Worm (Caenorhabditis elegans) whole organism, L2 larva: ENCODE measurements around the gene dct-5.
A peak's percentile ranks its signal among the peaks of the same experiment; 100 is the strongest.

Experiments
- C34F6.9 ChIP-seq: fragments of 150-350 bp; optimal IDR thresholded peaks from 2 replicates; lab custom pipeline; 2014; ENCODE audit warnings: missing biosample characterization, missing genetic modification characterization
- F13H6.1 ChIP-seq: sonication (generic microtip); optimal IDR thresholded peaks from 2 replicates; lab custom pipeline; 2016; ENCODE audit warnings: missing genetic modification characterization, missing compliant biosample characterization
- Y55F3AM.14 ChIP-seq: fragments of 200-800 bp; sonication (Bioruptor generic); optimal IDR thresholded peaks from 2 replicates; lab custom pipeline; 2018; ENCODE audit warnings: mild to moderate bottlenecking, missing genetic modification characterization, missing compliant biosample characterization
- ZK546.5 ChIP-seq: sonication (generic microtip); optimal IDR thresholded peaks from 2 replicates; lab custom pipeline; 2017; ENCODE audit warnings: missing biosample characterization, missing genetic modification characterization
- alr-1 ChIP-seq: fragments of 150-350 bp; optimal IDR thresholded peaks from 2 replicates; lab custom pipeline; 2014; ENCODE audit warnings: missing biosample characterization, missing genetic modification characterization
- aly-2 ChIP-seq: fragments of 150-350 bp; optimal IDR thresholded peaks from 2 replicates; lab custom pipeline; 2014; ENCODE audit warnings: missing biosample characterization, missing genetic modification characterization
- ama-1 ChIP-seq: fragments of 150-350 bp; optimal IDR thresholded peaks from 2 replicates; lab custom pipeline; 2018; ENCODE audit warnings: inconsistent platforms
- blmp-1 ChIP-seq: sonication (generic microtip); optimal IDR thresholded peaks from 2 replicates; lab custom pipeline; 2017; ENCODE audit warnings: missing genetic modification characterization, mild to moderate bottlenecking, missing compliant biosample characterization, antibody characterized with exemption, moderate library complexity; ENCODE audit not compliant: insufficient read depth
- ceh-16 ChIP-seq: fragments of 150-350 bp; optimal IDR thresholded peaks from 2 replicates; lab custom pipeline; 2014; ENCODE audit warnings: missing biosample characterization, missing genetic modification characterization
- ceh-82 ChIP-seq: fragments of 150-350 bp; optimal IDR thresholded peaks from 2 replicates; lab custom pipeline; 2014; ENCODE audit warnings: missing biosample characterization, missing genetic modification characterization
- crh-2 ChIP-seq: sonication (generic microtip); optimal IDR thresholded peaks from 2 replicates; lab custom pipeline; 2017; ENCODE audit warnings: missing biosample characterization, missing genetic modification characterization
- dmd-4 ChIP-seq: sonication (generic microtip); optimal IDR thresholded peaks from 2 replicates; lab custom pipeline; 2017; ENCODE audit warnings: missing biosample characterization, missing genetic modification characterization
- egl-27 ChIP-seq: sonication (generic microtip); optimal IDR thresholded peaks from 3 replicates; lab custom pipeline; 2017; ENCODE audit warnings: missing biosample characterization, missing genetic modification reagents, missing genetic modification characterization
- elt-1 ChIP-seq: fragments of 150-350 bp; optimal IDR thresholded peaks from 2 replicates; lab custom pipeline; 2014; ENCODE audit warnings: missing biosample characterization, missing genetic modification characterization
- elt-3 ChIP-seq: sonication (generic microtip); optimal IDR thresholded peaks from 2 replicates; lab custom pipeline; 2017; ENCODE audit warnings: missing biosample characterization, missing genetic modification characterization
- fos-1 ChIP-seq: fragments of 150-350 bp; optimal IDR thresholded peaks from 2 replicates; lab custom pipeline; 2014; ENCODE audit warnings: missing biosample characterization, missing genetic modification characterization
- gmeb-1 ChIP-seq: fragments of 150-350 bp; optimal IDR thresholded peaks from 2 replicates; lab custom pipeline; 2014; ENCODE audit warnings: missing biosample characterization, missing genetic modification characterization
- lin-11 ChIP-seq: fragments of 150-350 bp; sonication (generic microtip); optimal IDR thresholded peaks from 2 replicates; lab custom pipeline; 2014; ENCODE audit warnings: missing biosample characterization, missing genetic modification characterization, inconsistent platforms, mixed read lengths
- lin-13 ChIP-seq: fragments of 150-350 bp; optimal IDR thresholded peaks from 2 replicates; lab custom pipeline; 2014; ENCODE audit warnings: missing biosample characterization, missing genetic modification reagents, missing genetic modification characterization
- lin-39 ChIP-seq: fragments of 150-350 bp; optimal IDR thresholded peaks from 2 replicates; lab custom pipeline; 2014; ENCODE audit warnings: missing biosample characterization, missing genetic modification reagents, missing genetic modification characterization
- lsy-2 ChIP-seq, 2 experiments: fragments of 150-350 bp in 1 of 2; sonication (generic microtip) in 1 of 2; optimal IDR thresholded peaks; 2 replicates each; lab custom pipeline; 2014 to 2017; ENCODE audit warnings: missing biosample characterization in 2 of 2, missing genetic modification characterization in 2 of 2
- mab-5 ChIP-seq: fragments of 150-350 bp; optimal IDR thresholded peaks from 2 replicates; lab custom pipeline; 2014; ENCODE audit warnings: missing biosample characterization, missing genetic modification characterization
- mbf-1 ChIP-seq: sonication (generic microtip); optimal IDR thresholded peaks from 2 replicates; lab custom pipeline; 2017; ENCODE audit warnings: missing biosample characterization, missing genetic modification characterization
- mdl-1 ChIP-seq, 2 experiments: fragments of 150-350 bp in 1 of 2; sonication (generic microtip) in 1 of 2; optimal IDR thresholded peaks; 2 replicates each; lab custom pipeline; 2017; ENCODE audit warnings: missing biosample characterization in 2 of 2, missing genetic modification characterization in 2 of 2
- nhr-10 ChIP-seq: sonication (generic microtip); optimal IDR thresholded peaks from 2 replicates; lab custom pipeline; 2017; ENCODE audit warnings: missing biosample characterization, missing genetic modification characterization
- nhr-129 ChIP-seq: fragments of 150-350 bp; optimal IDR thresholded peaks from 2 replicates; lab custom pipeline; 2014; ENCODE audit warnings: missing biosample characterization, missing genetic modification characterization
- nhr-21 ChIP-seq: fragments of 150-350 bp; optimal IDR thresholded peaks from 2 replicates; lab custom pipeline; 2014; ENCODE audit warnings: missing biosample characterization, missing genetic modification characterization
- nhr-237 ChIP-seq: fragments of 150-350 bp; optimal IDR thresholded peaks from 2 replicates; lab custom pipeline; 2014; ENCODE audit warnings: missing biosample characterization, missing genetic modification characterization
- nhr-25 ChIP-seq: fragments of 150-350 bp; sonication (generic microtip); optimal IDR thresholded peaks from 3 replicates; lab custom pipeline; 2014; ENCODE audit warnings: missing biosample characterization, missing genetic modification characterization
- nhr-77 ChIP-seq: fragments of 150-350 bp; optimal IDR thresholded peaks from 2 replicates; lab custom pipeline; 2014; ENCODE audit warnings: missing biosample characterization, missing genetic modification characterization
- peb-1 ChIP-seq: fragments of 150-350 bp; optimal IDR thresholded peaks from 2 replicates; lab custom pipeline; 2014; ENCODE audit warnings: missing biosample characterization, missing genetic modification characterization
- sem-4 ChIP-seq: fragments of 150-350 bp; optimal IDR thresholded peaks from 2 replicates; lab custom pipeline; 2014; ENCODE audit warnings: missing biosample characterization, missing genetic modification reagents, missing genetic modification characterization
- skn-1 ChIP-seq: sonication (generic microtip); optimal IDR thresholded peaks from 2 replicates; lab custom pipeline; 2017; ENCODE audit warnings: missing biosample characterization, missing genetic modification characterization
- sma-3 ChIP-seq: sonication (generic microtip); optimal IDR thresholded peaks from 2 replicates; lab custom pipeline; 2016; ENCODE audit warnings: missing genetic modification reagents, missing genetic modification characterization, missing compliant biosample characterization
- sma-9 ChIP-seq, 2 experiments: fragments of 150-350 bp in 1 of 2; sonication (generic microtip) in 1 of 2; optimal IDR thresholded peaks; 2 replicates each; lab custom pipeline; 2014 to 2016; ENCODE audit warnings: missing genetic modification characterization in 2 of 2, mild to moderate bottlenecking in 1 of 2, missing biosample characterization in 1 of 2, missing compliant biosample characterization in 1 of 2, missing genetic modification reagents in 1 of 2, moderate library complexity in 1 of 2
- snpc-4 ChIP-seq: fragments of 150-350 bp; optimal IDR thresholded peaks from 2 replicates; lab custom pipeline; 2014; ENCODE audit warnings: missing biosample characterization, missing genetic modification characterization
- unc-39 ChIP-seq: fragments of 150-350 bp; optimal IDR thresholded peaks from 2 replicates; lab custom pipeline; 2014; ENCODE audit warnings: missing biosample characterization, missing genetic modification characterization
- unc-55 ChIP-seq: fragments of 150-350 bp; sonication (generic microtip); optimal IDR thresholded peaks from 3 replicates; lab custom pipeline; 2014; ENCODE audit warnings: missing biosample characterization, missing genetic modification reagents, missing genetic modification characterization
- unc-62 ChIP-seq: fragments of 150-350 bp; optimal IDR thresholded peaks from 2 replicates; lab custom pipeline; 2014; ENCODE audit warnings: missing biosample characterization, missing genetic modification reagents, missing genetic modification characterization
- zag-1 ChIP-seq: fragments of 150-350 bp; optimal IDR thresholded peaks from 2 replicates; lab custom pipeline; 2014; ENCODE audit warnings: missing biosample characterization, missing genetic modification characterization
- ztf-1 ChIP-seq: fragments of 200-800 bp; sonication (Bioruptor generic); conservative IDR thresholded peaks from 2 replicates; pipeline ENCODE4 v1.3.6; 2022; ENCODE audit warnings: missing genetic modification characterization, missing compliant biosample characterization
- ztf-11 ChIP-seq: sonication (generic microtip); optimal IDR thresholded peaks from 2 replicates; lab custom pipeline; 2017; ENCODE audit warnings: missing biosample characterization, missing genetic modification characterization
- ztf-4 ChIP-seq: fragments of 150-350 bp; optimal IDR thresholded peaks from 2 replicates; lab custom pipeline; 2014; ENCODE audit warnings: missing biosample characterization, missing genetic modification characterization

dct-5 gene

DNA sequence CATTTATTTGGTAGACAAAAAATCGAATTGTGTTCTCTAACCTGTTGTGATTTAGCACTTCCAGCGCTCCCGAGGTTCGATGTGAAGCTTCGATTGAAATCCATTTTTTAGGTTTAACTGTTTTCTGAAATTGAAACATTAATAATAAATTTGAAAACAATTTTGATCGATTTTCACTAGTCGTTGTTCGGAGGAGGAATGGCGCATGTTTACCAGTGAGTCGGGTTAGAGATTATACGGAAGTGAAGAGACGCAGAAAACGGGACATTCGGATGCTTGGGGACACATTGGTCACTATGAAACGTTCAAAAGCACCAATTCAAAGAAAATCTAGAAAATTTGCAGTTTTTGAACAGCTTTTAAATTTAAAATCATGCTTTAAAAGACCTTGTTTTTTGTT is 38.0 kb downstream of the dct-5 start, which contains the start of gene fbxl-3:
Gene fbxl-3 (minus strand): TSS at position 124 of the 400 bp plus-strand sequence.
- TF ChIP-seq nhr-237 (tag; lab: Kevin White, UChicago) (no peak), unc-55 (no peak), nhr-129 (tag; lab: Kevin White, UChicago) (no peak), mdl-1 (tag; optimal IDR thresholded peaks at IDR 0.05; lab: Kevin White, UChicago) (no peak), sem-4 (no peak), aly-2 (no peak), Y55F3AM.14 (GFP tag; lab: Kevin White, UChicago) (no peak), nhr-10 (no peak), C34F6.9 (tag; lab: Kevin White, UChicago) (no peak), skn-1 (tag; lab: Kevin White, UChicago) (no peak), ceh-82 (no peak)

DNA sequence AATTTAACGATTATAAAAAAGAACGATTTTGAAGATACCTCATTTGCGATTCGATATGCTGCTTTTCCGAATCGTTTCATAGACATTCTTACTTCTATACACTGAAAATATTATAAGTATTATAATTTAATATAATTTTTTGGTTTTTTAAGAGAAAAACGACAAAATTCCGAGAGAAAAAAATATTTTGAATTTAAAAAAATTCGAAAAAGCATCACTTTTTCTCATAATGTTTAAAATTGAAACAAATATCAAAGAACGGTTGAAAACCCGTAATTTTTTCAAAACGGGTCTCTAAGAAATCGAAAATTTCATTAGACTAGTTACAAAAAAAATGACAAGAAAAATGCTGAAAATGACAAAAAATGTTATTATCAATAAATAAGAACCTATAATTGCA is 41.1 kb downstream of the dct-5 start, which contains the start of gene pink-1:
Gene pink-1 (minus strand): TSS at position 101 of the 400 bp plus-strand sequence.
- TF ChIP-seq ztf-11 (tag; lab: Kevin White, UChicago) = no peak

DNA sequence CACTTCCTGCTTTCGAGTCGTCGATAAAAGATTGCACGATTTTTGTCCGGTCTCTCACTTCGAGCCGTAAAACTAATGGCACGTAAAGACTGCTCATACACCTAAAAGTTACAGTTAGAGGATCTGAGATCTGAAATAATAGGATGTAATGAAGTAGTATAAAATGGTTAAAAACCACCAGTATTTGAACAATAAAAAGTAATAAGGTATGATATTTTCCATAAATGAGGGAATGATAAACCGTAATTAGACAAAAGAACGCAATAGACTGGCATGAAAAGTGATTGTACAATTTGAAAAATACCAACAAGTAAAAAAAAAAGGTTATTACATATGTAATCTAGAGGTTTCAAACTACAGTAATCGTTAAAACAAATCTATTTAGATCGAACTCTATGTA is 43.6 kb downstream of the dct-5 start, which contains the start of gene brap-2:
Gene brap-2 (minus strand): TSS at position 101 of the 400 bp plus-strand sequence.
- TF ChIP-seq ceh-82 (no peak), aly-2 (no peak), ama-1 (no peak), mdl-1 (tag; optimal IDR thresholded peaks at IDR 0.05; lab: Kevin White, UChicago) (no peak), unc-55 (no peak), dmd-4 (no peak), C34F6.9 (tag; lab: Kevin White, UChicago) (no peak), fos-1 (tag; lab: Kevin White, UChicago) (no peak), mbf-1 (no peak), lin-39 (tag; lab: Kevin White, UChicago) (no peak), crh-2 (tag; lab: Kevin White, UChicago) (no peak), ceh-16 (no peak), Y55F3AM.14 (GFP tag; lab: Kevin White, UChicago) (no peak), alr-1 (tag; lab: Kevin White, UChicago) (no peak), sem-4 (no peak), blmp-1 (tag; lab: Kevin White, UChicago) (no peak), unc-39 (tag; lab: Kevin White, UChicago) (no peak), ztf-4 (tag; lab: Kevin White, UChicago) (no peak), nhr-25 (tag; lab: Kevin White, UChicago) (no peak)

DNA sequence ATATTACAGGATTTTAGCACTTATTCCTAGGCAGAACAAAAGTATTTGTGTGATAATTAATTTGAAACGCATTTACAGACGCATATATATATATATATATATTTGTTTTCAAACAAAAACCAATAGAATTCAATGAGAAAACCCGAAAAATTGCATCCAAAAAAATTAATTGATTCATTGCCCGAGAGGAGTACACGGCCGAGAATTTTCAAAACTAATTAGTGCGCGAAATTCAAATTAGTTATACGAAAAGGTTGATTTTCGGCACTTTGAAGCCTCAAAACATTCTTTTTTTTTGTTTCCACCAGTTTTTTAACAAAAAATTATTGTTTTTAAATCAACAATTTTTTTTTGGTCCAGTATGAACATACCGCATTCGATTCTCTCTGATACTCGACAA is 45.3 kb downstream of the dct-5 start:
- TF ChIP-seq dmd-4 = no peak
- no peak for TF ChIP-seq ceh-82
- no peak for TF ChIP-seq snpc-4
- TF ChIP-seq ztf-11 (tag; lab: Kevin White, UChicago) = no peak
- TF ChIP-seq peb-1 (tag; lab: Kevin White, UChicago) = no peak
- TF ChIP-seq ztf-1 = no peak
- no peak for TF ChIP-seq sma-3 (GFP tag; lab: Kevin White, UChicago)
- no peak for TF ChIP-seq elt-3 (tag; lab: Kevin White, UChicago)
- no peak for TF ChIP-seq ZK546.5
- no peak for TF ChIP-seq nhr-25 (tag; lab: Kevin White, UChicago)
- TF ChIP-seq mbf-1 = no peak
- TF ChIP-seq F13H6.1 (tag; lab: Kevin White, UChicago) = no peak
- no peak for TF ChIP-seq unc-62 (GFP tag; lab: Kevin White, UChicago)

DNA sequence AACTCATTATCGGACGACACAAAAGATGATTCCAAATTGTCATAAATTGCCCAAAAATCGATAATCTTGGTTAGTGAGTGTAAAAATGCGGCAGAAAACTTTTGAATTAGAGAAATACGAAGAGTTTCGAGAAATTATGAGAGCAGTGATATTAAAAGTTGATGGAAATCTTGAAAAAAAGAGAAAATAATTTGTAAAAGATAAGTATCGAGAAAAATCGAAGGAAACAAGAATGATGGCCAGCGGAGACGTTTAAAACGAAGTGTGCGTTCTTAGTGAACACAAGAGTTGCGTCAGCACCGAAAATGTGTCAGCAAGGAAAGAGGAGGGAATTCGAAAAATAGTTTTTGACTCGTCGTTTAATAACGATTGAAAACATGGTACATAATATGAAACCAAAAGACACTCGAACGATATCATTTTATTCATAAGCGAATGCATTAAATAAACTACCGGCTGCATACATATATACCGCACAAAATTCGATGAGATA is 46.9 kb downstream of the dct-5 start, which contains the start of gene ndx-6:
Gene ndx-6 (minus strand): TSS at position 51 of the 493 bp plus-strand sequence.
- TF ChIP-seq blmp-1 (tag; lab: Kevin White, UChicago) (peak; percentile 56), zag-1 (peak; percentile 35), lin-39 (tag; lab: Kevin White, UChicago) (no peak), mdl-1 (tag; optimal IDR thresholded peaks at IDR 0.05; lab: Kevin White, UChicago) (no peak), sma-9 (GFP tag; optimal IDR thresholded peaks at IDR 0.05; lab: Kevin White, UChicago) (peak; percentile 87), sma-9 (tag; optimal IDR thresholded peaks at IDR 0.05; lab: Kevin White, UChicago) (no peak), ztf-4 (tag; lab: Kevin White, UChicago) (peak; percentile 73), nhr-25 (tag; lab: Kevin White, UChicago) (peak; percentile 85), elt-1 (tag; lab: Kevin White, UChicago) (no peak), lin-13 (GFP tag; lab: Kevin White, UChicago) (peak; percentile 83), egl-27 (tag; lab: Kevin White, UChicago) (peak; percentile 36), lsy-2 (tag; optimal IDR thresholded peaks at IDR 0.05; lab: Kevin White, UChicago) (peak; percentile 79 to 93), C34F6.9 (tag; lab: Kevin White, UChicago) (peak; percentile 88), mab-5 (tag; lab: Kevin White, UChicago) (peak; percentile 84), sma-3 (GFP tag; lab: Kevin White, UChicago) (peak; percentile 88), sem-4 (peak; percentile 60), nhr-21 (tag; lab: Kevin White, UChicago) (peak; percentile 70), unc-39 (tag; lab: Kevin White, UChicago) (no peak), ama-1 (peak; percentile 62), unc-62 (GFP tag; lab: Kevin White, UChicago) (no peak), lin-11 (tag; lab: Kevin White, UChicago) (peak; percentile 45), unc-55 (peak; percentile 95), ceh-16 (peak; percentile 68), gmeb-1 (tag; lab: Kevin White, UChicago) (peak; percentile 98), F13H6.1 (tag; lab: Kevin White, UChicago) (peak; percentile 81), mbf-1 (no peak), nhr-77 (tag; lab: Kevin White, UChicago) (peak; percentile 74)
